Worm (Caenorhabditis elegans): Measurements from ENCODE around the gene lntl-1.

DNA sequence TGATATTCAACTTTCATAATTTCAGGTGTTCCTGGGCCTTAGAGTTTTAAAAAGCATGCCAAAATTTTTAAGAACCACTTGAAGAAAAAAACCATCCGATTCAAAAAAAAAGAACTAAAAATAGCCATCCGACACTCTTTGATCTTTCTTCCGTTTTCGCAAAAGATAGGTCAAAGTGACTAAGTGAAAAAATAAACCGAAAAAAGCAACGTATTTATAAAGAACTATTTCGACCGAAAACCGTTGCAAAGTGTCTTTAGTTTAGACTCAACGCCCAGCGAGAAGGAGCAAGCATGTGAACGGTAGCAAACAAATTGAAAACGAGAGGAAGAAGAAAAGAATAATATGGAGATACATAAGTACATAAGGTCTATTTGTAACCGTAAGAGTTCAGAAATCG lies 23.2 kb downstream of the lntl-1 start:
- TF ChIP-seq flt-1 (GFP tag; IDR thresholded peaks at IDR 0.05) (no peak), T22C8.4 (GFP tag; IDR thresholded peaks at IDR 0.05) (no peak), med-1 (GFP tag; optimal IDR thresholded peaks at IDR 0.05; ENCODE audit: insufficient read depth) (no peak), ztf-29 (GFP tag; IDR thresholded peaks at IDR 0.05) (no peak)
